Fruit fly (Drosophila melanogaster) whole organism, pupa: Measurements from ENCODE around the gene CG14646.

Experiments
- Pif1A ChIP-seq: fragments of 200-800 bp; sonication (Bioruptor generic); optimal IDR thresholded peaks from 3 replicates; lab custom pipeline; 2016; ENCODE audit warnings: missing biosample characterization, missing genetic modification characterization
- gl ChIP-seq: fragments of 200-800 bp; sonication (Bioruptor generic); optimal IDR thresholded peaks from 2 replicates; lab custom pipeline; 2018; ENCODE audit warnings: missing biosample characterization, mild to moderate bottlenecking, missing genetic modification characterization

dm6 chr3R:4346636-4347035 lies 43.5 kb upstream of the CG14646 start, which contains the start of gene hkb:
- no peak for TF ChIP-seq gl
- no peak for TF ChIP-seq Pif1A (GFP tag; lab: Kevin White, UChicago)
